Worm (Caenorhabditis elegans): ENCODE data around the gene mrp-1.

DNA sequence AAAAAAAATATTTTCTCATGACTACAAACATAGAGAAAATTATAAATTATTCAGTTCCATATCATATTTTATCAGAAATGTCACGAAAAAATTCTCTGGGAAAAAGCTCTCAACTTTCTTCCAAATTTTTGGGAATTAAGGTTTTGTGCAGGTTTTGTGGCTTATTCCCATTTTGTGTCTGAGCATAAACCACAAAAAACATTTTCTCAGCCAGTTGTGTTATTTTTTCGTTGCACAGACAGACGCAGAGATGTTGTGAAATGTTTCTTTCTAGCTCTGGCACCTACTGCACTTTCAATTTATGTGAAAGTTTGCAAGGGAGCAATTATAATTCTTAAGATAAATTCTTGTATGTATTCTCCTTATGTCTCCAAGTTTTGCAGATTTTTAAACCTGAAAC, 12.6 kb downstream of the mrp-1 start:
- TF ChIP-seq flt-1 (GFP tag; IDR thresholded peaks at IDR 0.05) (no peak), ceh-36 (tag; optimal IDR thresholded peaks at IDR 0.05) (no peak), F13C5.2 (tag; optimal IDR thresholded peaks at IDR 0.05) (no peak), hmg-4 (GFP tag; optimal IDR thresholded peaks at IDR 0.05) (no peak), ama-1 (optimal IDR thresholded peaks at IDR 0.05) (no peak), tra-4 (tag; optimal IDR thresholded peaks at IDR 0.05) (no peak), sea-1 (GFP tag; conservative IDR thresholded peaks at IDR 0.05) (no peak), aly-1 (tag; optimal IDR thresholded peaks at IDR 0.05) (no peak), scrt-1 (GFP tag; IDR thresholded peaks at IDR 0.05) (no peak), tbx-37 (GFP tag; conservative IDR thresholded peaks at IDR 0.05) (no peak), ceh-13 (GFP tag; optimal IDR thresholded peaks at IDR 0.05) (no peak), hmbx-1 (tag; optimal IDR thresholded peaks at IDR 0.05) (no peak), tbx-11 (GFP tag; IDR thresholded peaks at IDR 0.05) (no peak)
